Fruit fly (Drosophila melanogaster): Measurements from ENCODE around the gene CG7322.

Gene CG7322

DNA sequence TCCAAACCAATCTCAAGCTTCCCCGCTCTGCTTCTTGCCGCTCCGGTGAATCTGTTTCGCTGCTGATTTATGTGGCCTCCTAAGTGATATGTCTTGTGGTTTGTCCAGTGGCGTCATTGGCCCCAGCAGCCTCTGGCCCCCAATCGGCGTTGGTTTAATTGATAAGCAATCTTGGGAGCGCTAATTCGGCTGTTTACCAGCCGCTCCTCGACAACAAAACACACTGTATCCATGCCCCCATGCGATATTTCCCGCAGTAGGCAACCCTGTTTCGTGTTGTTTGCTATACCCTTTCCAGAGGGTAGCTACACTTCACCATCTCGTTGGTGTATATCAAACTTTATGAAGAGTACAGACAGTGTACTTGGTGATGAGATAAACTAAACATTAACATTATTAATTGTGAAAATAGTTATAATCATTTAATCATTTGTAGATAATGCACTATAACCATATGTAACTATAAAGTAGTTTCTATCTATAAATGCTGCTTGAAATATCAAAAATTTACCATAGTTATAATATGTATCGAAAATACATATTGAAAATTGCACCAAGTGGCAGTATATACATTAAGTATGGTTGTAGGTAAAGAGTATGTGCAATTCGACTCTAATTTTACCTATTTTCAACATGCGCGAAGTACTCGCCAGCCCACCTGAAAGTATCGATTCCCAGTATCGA, 9.1 kb downstream of the CG7322 start, which contains the start of gene shop (continued):
- TF ChIP-seq schlank (tag; optimal IDR thresholded peaks at IDR 0.05) (peak; percentile 61), crc (GFP tag; optimal IDR thresholded peaks at IDR 0.05) (peak; percentile 11), nau (GFP tag; optimal IDR thresholded peaks at IDR 0.05) (no peak), ash1 (GFP tag; optimal IDR thresholded peaks at IDR 0.05) (no peak), CG10321 (GFP tag; IDR thresholded peaks at IDR 0.05) (no peak), MTF-1 (GFP tag; optimal IDR thresholded peaks at IDR 0.05; ENCODE audit: borderline replicate concordance) (peak; percentile 6), p53 (GFP tag; optimal IDR thresholded peaks at IDR 0.05) (no peak), CG18262 (tag; optimal IDR thresholded peaks at IDR 0.05) (peak; percentile 92), dysf (GFP tag; IDR thresholded peaks at IDR 0.05) (peak; percentile 89), caup (GFP tag; optimal IDR thresholded peaks at IDR 0.05; ENCODE audit: severe bottlenecking) (peak; percentile 68), Asciz (GFP tag; optimal IDR thresholded peaks at IDR 0.05) (peak; percentile 81), hb (GFP tag; IDR thresholded peaks at IDR 0.05; ENCODE audit: partially characterized antibody) (no peak), gcm (GFP tag; optimal IDR thresholded peaks at IDR 0.05) (peak; percentile 74), fd102C (GFP tag; optimal IDR thresholded peaks at IDR 0.05) (no peak), CG14441 (GFP tag; IDR thresholded peaks at IDR 0.05) (peak; percentile 57; the same call in 1 of the 2 replicates), Hr3 (GFP tag; optimal IDR thresholded peaks at IDR 0.05) (peak; percentile 86), CG11696 (GFP tag; IDR thresholded peaks at IDR 0.05) (0 out of 2 replicates have a peak, but pooled peaks have one; percentile 27), CG4360 (GFP tag; IDR thresholded peaks at IDR 0.05) (no peak), Bteb2 (GFP tag; optimal IDR thresholded peaks at IDR 0.05) (peak; percentile 76), CG4707 (GFP tag; optimal IDR thresholded peaks at IDR 0.05) (peak; percentile 64), CG8944 (GFP tag; optimal IDR thresholded peaks at IDR 0.05) (peak; percentile 76), CkIIα-i1 (GFP tag; IDR thresholded peaks at IDR 0.05) (no peak), pho (GFP tag; optimal IDR thresholded peaks at IDR 0.05) (peak; percentile 84), Elba2 (GFP tag; optimal IDR thresholded peaks at IDR 0.05) (no peak), otp (GFP tag; IDR thresholded peaks at IDR 0.05) (peak; percentile 39; the same call in 1 of the 3 replicates), CG13287 (GFP tag; IDR thresholded peaks at IDR 0.05; ENCODE audit: partially characterized antibody) (peak; percentile 54), pita (GFP tag; optimal IDR thresholded peaks at IDR 0.05) (no peak), ac (GFP tag; optimal IDR thresholded peaks at IDR 0.05) (no peak), CG2129 (GFP tag; IDR thresholded peaks at IDR 0.05; ENCODE audit: partially characterized antibody) (no peak), CG33557 (GFP tag; optimal IDR thresholded peaks at IDR 0.05) (peak; percentile 68), Dfd (GFP tag; optimal IDR thresholded peaks at IDR 0.05) (no peak), CG32772 (GFP tag; IDR thresholded peaks at IDR 0.05) (peak; percentile 46; the same call in 1 of the 2 replicates), luna (GFP tag; optimal IDR thresholded peaks at IDR 0.05) (no peak), CG8281 (tag; optimal IDR thresholded peaks at IDR 0.05) (peak; percentile 62), Max (GFP tag; optimal IDR thresholded peaks at IDR 0.05) (peak; percentile 72), Gsc (GFP tag; IDR thresholded peaks at IDR 0.05) (peak; percentile 36; the same call in 1 of the 2 replicates), odd (GFP tag; optimal IDR thresholded peaks at IDR 0.05) (peak; percentile 71), tup (GFP tag; optimal IDR thresholded peaks at IDR 0.05) (peak; percentile 15), ttk (GFP tag; IDR thresholded peaks at IDR 0.05) (peak; percentile 67), CG2202 (tag; optimal IDR thresholded peaks at IDR 0.05) (peak; percentile 67), CG3163 (GFP tag; optimal IDR thresholded peaks at IDR 0.05) (peak; percentile 26), pb (GFP tag; optimal IDR thresholded peaks at IDR 0.05) (peak; percentile 17), CG16815 (GFP tag; optimal IDR thresholded peaks at IDR 0.05) (peak; percentile 78), CG4328 (GFP tag; optimal IDR thresholded peaks at IDR 0.05) (peak; percentile 71), CG18011 (GFP tag; optimal IDR thresholded peaks at IDR 0.05) (peak; percentile 58), CG11093 (GFP tag; IDR thresholded peaks at IDR 0.05) (peak; percentile 71), crp (GFP tag; optimal IDR thresholded peaks at IDR 0.05) (peak in 1 of 2 experiments; percentile 34), CG34224 (GFP tag; IDR thresholded peaks at IDR 0.05; ENCODE audit: partially characterized antibody) (peak; percentile 32; the same call in 2 of the 3 replicates)
